Fruit fly (Drosophila melanogaster) whole organism, pupa: ENCODE measurements around the gene Mocs1.

Source experiments
- CG14655 ChIP-seq: fragments of 200-800 bp; sonication (Bioruptor generic); optimal IDR thresholded peaks from 3 replicates; lab custom pipeline; 2017; ENCODE audit warnings: mild to moderate bottlenecking, missing biosample characterization, missing genetic modification reagents, missing genetic modification characterization
- CG8301 ChIP-seq: fragments of 200-800 bp; sonication (Bioruptor generic); optimal IDR thresholded peaks from 2 replicates; lab custom pipeline; 2018; ENCODE audit warnings: missing biosample characterization, mild to moderate bottlenecking, missing genetic modification characterization
- D1 ChIP-seq: fragments of 200-800 bp; sonication (Bioruptor generic); optimal IDR thresholded peaks from 2 replicates; lab custom pipeline; 2018; ENCODE audit warnings: missing biosample characterization, mild to moderate bottlenecking, missing genetic modification characterization, moderate library complexity
- EcR ChIP-seq: fragments of 200-800 bp; sonication (Bioruptor generic); optimal IDR thresholded peaks from 3 replicates; lab custom pipeline; 2019; ENCODE audit warnings: missing biosample characterization, missing genetic modification characterization, mild to moderate bottlenecking, moderate library complexity, missing genetic modification reagents
- Pif1A ChIP-seq: fragments of 200-800 bp; sonication (Bioruptor generic); optimal IDR thresholded peaks from 3 replicates; lab custom pipeline; 2016; ENCODE audit warnings: missing biosample characterization, missing genetic modification characterization

- TF ChIP-seq EcR (GFP tag; lab: Kevin White, UChicago) (no peak), CG14655 (GFP tag; lab: Kevin White, UChicago) (no peak), CG8301 (no peak), D1 (tag; lab: Kevin White, UChicago) (peak; percentile 65), Pif1A (GFP tag; lab: Kevin White, UChicago) (peak; percentile 13)
These were observed 22.4 kb upstream of the Mocs1 start for dm6 chr3L:11047877-11048276.
